Fruit fly (Drosophila melanogaster) whole organism, wandering third instar larva: ENCODE measurements around the gene Tps1.

Experiments
- CG32264 ChIP-seq: fragments of 200-800 bp; sonication (Bioruptor generic); optimal IDR thresholded peaks from 2 replicates; lab custom pipeline; 2016; ENCODE audit warnings: missing biosample characterization, missing genetic modification characterization
- HLH106 ChIP-seq: fragments of 200-800 bp; optimal IDR thresholded peaks from 3 replicates; lab custom pipeline; 2019; ENCODE audit warnings: missing biosample characterization, mild to moderate bottlenecking, missing genetic modification characterization, moderate library complexity
- Hr78 ChIP-seq: fragments of >200 bp; optimal IDR thresholded peaks from 2 replicates; lab custom pipeline; 2017; ENCODE audit warnings: missing biosample characterization, missing genetic modification characterization
- foxo ChIP-seq, 2 experiments: fragments of 200-800 bp; sonication (Bioruptor generic); optimal IDR thresholded peaks; 2 replicates in 1 of 2; 3 replicates in 1 of 2; lab custom pipeline; 2016 to 2017; ENCODE audit warnings: missing biosample characterization in 2 of 2, missing genetic modification characterization in 2 of 2
- h ChIP-seq: fragments of 200-800 bp; sonication (Bioruptor generic); optimal IDR thresholded peaks from 3 replicates; lab custom pipeline; 2016; ENCODE audit warnings: missing biosample characterization, mild to moderate bottlenecking, missing genetic modification characterization

DNA sequence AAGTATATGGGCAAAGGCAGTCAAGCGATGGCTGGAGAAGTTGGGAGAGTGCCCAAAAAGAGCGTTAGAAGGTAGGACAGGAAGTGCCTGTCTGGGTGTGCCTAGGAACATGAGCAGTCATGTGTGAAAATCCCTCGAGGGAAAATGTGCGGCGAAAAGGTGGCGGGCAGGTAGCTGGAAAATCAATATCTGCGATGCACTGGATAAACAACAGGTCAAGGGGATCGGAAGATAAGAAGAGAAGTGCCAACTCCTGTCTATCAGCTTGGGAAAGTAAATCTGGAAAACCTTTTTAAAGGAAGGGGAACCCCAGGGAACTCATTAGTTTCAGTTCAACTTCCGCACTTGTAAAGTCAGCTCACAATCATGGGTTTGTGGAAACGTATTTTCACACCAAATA is 9.7 kb upstream of the Tps1 start:
- no peak for TF ChIP-seq Hr78 (GFP tag; lab: Kevin White, UChicago)
- TF ChIP-seq h (GFP tag; lab: Kevin White, UChicago) = no peak
- TF ChIP-seq foxo (GFP tag; optimal IDR thresholded peaks at IDR 0.05; lab: Kevin White, UChicago) = no peak
- no peak for TF ChIP-seq HLH106
- no peak for TF ChIP-seq CG32264
